Worm (Caenorhabditis elegans): ENCODE data around the gene F49E8.7.

The F49E8.7 gene

ce11 chrIV:7543662-7544061 is 12.5 kb downstream of the F49E8.7 start:
- TF ChIP-seq lin-15B (tag; optimal IDR thresholded peaks at IDR 0.05), result no peak
- TF ChIP-seq unc-62 (GFP tag; optimal IDR thresholded peaks at IDR 0.05 in 1 of 2), result peak in 1 of 2 experiments; percentile 95
- no peak for TF ChIP-seq unc-62 (tag; optimal IDR thresholded peaks at IDR 0.05)
- TF ChIP-seq aha-1 (tag), result peak; percentile 39
- no peak for TF ChIP-seq nhr-111 (GFP tag; optimal IDR thresholded peaks at IDR 0.05)
- no peak for TF ChIP-seq F44E2.7 (GFP tag; IDR thresholded peaks at IDR 0.05)
- no peak for TF ChIP-seq F49E8.2 (tag; optimal IDR thresholded peaks at IDR 0.05; ENCODE audit: borderline replicate concordance)
- TF ChIP-seq lin-13 (GFP tag; optimal IDR thresholded peaks at IDR 0.05), result no peak
- no peak for TF ChIP-seq nhr-77 (tag; optimal IDR thresholded peaks at IDR 0.05)

- peak in 1 of 2 experiments; percentile 88 for TF ChIP-seq unc-62 (GFP tag; optimal IDR thresholded peaks at IDR 0.05 in 1 of 2)
- no peak for TF ChIP-seq unc-62 (tag; optimal IDR thresholded peaks at IDR 0.05)
- TF ChIP-seq nhr-25 (tag; optimal IDR thresholded peaks at IDR 0.05; ENCODE audit: borderline replicate concordance, insufficient read depth), result no peak
Observed at ce11 chrIV:7542485-7543001, 13.6 kb downstream of the F49E8.7 start, which contains the start of gene R05G6.10. Gene R05G6.10 (minus strand): TSS chrIV:7542535.

ce11 chrIV:7532360-7532759 is 23.8 kb downstream of the F49E8.7 start, which contains the start of gene R05G6.1:
Gene R05G6.1 (plus strand): TSS chrIV:7532660.
- TF ChIP-seq ZK546.5 (tag; optimal IDR thresholded peaks at IDR 0.05), result no peak
- TF ChIP-seq dve-1 (tag; optimal IDR thresholded peaks at IDR 0.05; ENCODE audit: insufficient read depth), result no peak
- TF ChIP-seq gei-8 (GFP tag; optimal IDR thresholded peaks at IDR 0.05), result no peak
- TF ChIP-seq Y5F2A.4 (GFP tag; optimal IDR thresholded peaks at IDR 0.05), result no peak

ce11 chrIV:7530226-7531070 is 25.7 kb downstream of the F49E8.7 start:
- TF ChIP-seq egl-27 (tag; optimal IDR thresholded peaks at IDR 0.05) (no peak), hlh-30 (tag; optimal IDR thresholded peaks at IDR 0.05; ENCODE audit: insufficient read depth) (peak; percentile 33), ztf-11 (tag; optimal IDR thresholded peaks at IDR 0.05) (no peak), cey-2 (tag; optimal IDR thresholded peaks at IDR 0.05; ENCODE audit: borderline replicate concordance, insufficient read depth) (peak; percentile 30), unc-62 (GFP tag; optimal IDR thresholded peaks at IDR 0.05 in 1 of 2) (peak in 1 of 2 experiments; percentile 90), unc-62 (tag; optimal IDR thresholded peaks at IDR 0.05) (no peak), vab-7 (GFP tag; IDR thresholded peaks at IDR 0.05) (no peak), lir-3 (tag; optimal IDR thresholded peaks at IDR 0.05) (no peak), ceh-82 (tag; optimal IDR thresholded peaks at IDR 0.05) (no peak), mdl-1 (tag; optimal IDR thresholded peaks at IDR 0.05) (peak in 1 of 2 experiments; percentile 34), aha-1 (tag) (peak; percentile 92), nhr-25 (tag; optimal IDR thresholded peaks at IDR 0.05; ENCODE audit: borderline replicate concordance, insufficient read depth) (no peak), attf-4 (tag; optimal IDR thresholded peaks at IDR 0.05) (no peak), ZK337.2 (GFP tag; IDR thresholded peaks at IDR 0.05) (no peak), nhr-10 (tag; optimal IDR thresholded peaks at IDR 0.05) (no peak), tra-1 (GFP tag; IDR thresholded peaks at IDR 0.05) (no peak), jun-1 (tag; optimal IDR thresholded peaks at IDR 0.05) (no peak), nhr-111 (GFP tag; optimal IDR thresholded peaks at IDR 0.05) (no peak), ZK546.5 (tag; optimal IDR thresholded peaks at IDR 0.05) (no peak), pqm-1 (tag; optimal IDR thresholded peaks at IDR 0.05) (no peak), ctbp-1 (GFP tag; IDR thresholded peaks at IDR 0.05) (no peak), lin-1 (GFP tag; IDR thresholded peaks at IDR 0.05) (no peak), F37D6.2 (tag; optimal IDR thresholded peaks at IDR 0.05) (no peak), dmd-9 (GFP tag; IDR thresholded peaks at IDR 0.05) (no peak), saeg-2 (GFP tag; IDR thresholded peaks at IDR 0.05) (no peak), spr-1 (tag; optimal IDR thresholded peaks at IDR 0.05) (no peak), T20F7.1 (GFP tag; optimal IDR thresholded peaks at IDR 0.05) (no peak), T26A8.4 (GFP tag; IDR thresholded peaks at IDR 0.05) (no peak), dmd-8 (GFP tag; IDR thresholded peaks at IDR 0.05) (no peak), nhr-28 (tag; optimal IDR thresholded peaks at IDR 0.05) (peak; percentile 34), pha-4 (GFP tag; IDR thresholded peaks at IDR 0.05) (no peak), pha-4 (tag; optimal IDR thresholded peaks at IDR 0.05) (no peak), mxl-3 (GFP tag; optimal IDR thresholded peaks at IDR 0.05) (no peak)

Data from whole organism, L4 larva.